Fruit fly (Drosophila melanogaster) whole organism, embryonic: ENCODE measurements around the gene GstD7.

Experiments
- Ada2b ChIP-seq: fragments of 200-800 bp; sonication (Bioruptor generic); IDR thresholded peaks from 2 replicates; pipeline ENCODE4 v1.3.6; 2022; ENCODE audit warnings: missing biosample characterization, missing genetic modification characterization
- Antp ChIP-seq: fragments of 200-800 bp; sonication (Bioruptor generic); optimal IDR thresholded peaks from 3 replicates; lab custom pipeline; 2016; ENCODE audit warnings: missing biosample characterization, missing genetic modification characterization
- Atf3 ChIP-seq: fragments of 200-800 bp; sonication (Bioruptor generic); optimal IDR thresholded peaks from 3 replicates; lab custom pipeline; 2016; ENCODE audit warnings: missing biosample characterization, missing genetic modification characterization
- B-H1 ChIP-seq: fragments of 200-800 bp; sonication (Bioruptor generic); IDR thresholded peaks from 3 replicates; pipeline ENCODE4 v1.3.6; 2022; ENCODE audit warnings: missing biosample characterization, missing genetic modification characterization
- B-H2 ChIP-seq: fragments of 200-800 bp; sonication (Bioruptor generic); optimal IDR thresholded peaks from 2 replicates; lab custom pipeline; 2018; ENCODE audit warnings: missing biosample characterization, mild to moderate bottlenecking, missing genetic modification characterization
- CG10321 ChIP-seq: fragments of 200-800 bp; sonication (Bioruptor generic); IDR thresholded peaks from 2 replicates; pipeline ENCODE4 v1.3.6; 2022; ENCODE audit warnings: missing biosample characterization, missing genetic modification characterization
- CG10431 ChIP-seq: fragments of 200-800 bp; sonication (Bioruptor generic); optimal IDR thresholded peaks from 3 replicates; lab custom pipeline; 2018; ENCODE audit warnings: missing biosample characterization, mild to moderate bottlenecking, missing genetic modification characterization
- CG10565 ChIP-seq: fragments of 200-800 bp; sonication (Bioruptor generic); optimal IDR thresholded peaks from 3 replicates; lab custom pipeline; 2016; ENCODE audit warnings: missing biosample characterization, mild to moderate bottlenecking, missing genetic modification characterization
- CG11456 ChIP-seq: fragments of 200-800 bp; sonication (Bioruptor generic); IDR thresholded peaks from 3 replicates; pipeline ENCODE4 v1.3.6; 2022; ENCODE audit warnings: missing biosample characterization, missing genetic modification characterization
- CG11696 ChIP-seq: fragments of 200-800 bp; sonication (Bioruptor generic); IDR thresholded peaks from 2 replicates; pipeline ENCODE4 v1.3.6; 2022; ENCODE audit warnings: missing biosample characterization, missing genetic modification characterization
- CG12104 ChIP-seq: fragments of 200-800 bp; sonication (Bioruptor generic); optimal IDR thresholded peaks from 3 replicates; lab custom pipeline; 2016; ENCODE audit warnings: missing biosample characterization, missing genetic modification characterization
- CG12942 ChIP-seq: fragments of 200-800 bp; sonication (Bioruptor generic); optimal IDR thresholded peaks from 3 replicates; lab custom pipeline; 2016; ENCODE audit warnings: missing biosample characterization, missing genetic modification characterization
- CG13287 ChIP-seq: fragments of 200-800 bp; sonication (Bioruptor generic); IDR thresholded peaks from 2 replicates; pipeline ENCODE4 v1.3.6; 2022; ENCODE audit warnings: missing biosample characterization, missing genetic modification characterization; ENCODE audit not compliant: partially characterized antibody
- CG15601 ChIP-seq: fragments of 200-800 bp; sonication (Bioruptor generic); optimal IDR thresholded peaks from 3 replicates; lab custom pipeline; 2019; ENCODE audit warnings: missing biosample characterization, mild to moderate bottlenecking, missing genetic modification characterization, moderate library complexity
- CG17328 ChIP-seq: fragments of 200-800 bp; sonication (Bioruptor generic); IDR thresholded peaks from 2 replicates; pipeline ENCODE4 v1.3.6; 2022; ENCODE audit warnings: missing biosample characterization, missing genetic modification characterization
- CG1832 ChIP-seq: fragments of 200-800 bp; sonication (Bioruptor generic); optimal IDR thresholded peaks from 2 replicates; lab custom pipeline; 2017; ENCODE audit warnings: missing biosample characterization, mild to moderate bottlenecking, missing genetic modification characterization, inconsistent platforms
- CG18476 ChIP-seq: fragments of 200-800 bp; sonication (Bioruptor generic); optimal IDR thresholded peaks from 2 replicates; lab custom pipeline; 2016; ENCODE audit warnings: missing biosample characterization, mild to moderate bottlenecking, missing genetic modification characterization
- CG18599 ChIP-seq: fragments of 200-800 bp; sonication (Bioruptor generic); optimal IDR thresholded peaks from 3 replicates; lab custom pipeline; 2017; ENCODE audit warnings: missing biosample characterization, missing genetic modification characterization, mild to moderate bottlenecking, moderate library complexity, missing genetic modification reagents
- CG2889 ChIP-seq: fragments of 200-800 bp; sonication (Bioruptor generic); IDR thresholded peaks from 3 replicates; pipeline ENCODE4 v1.3.6; 2022; ENCODE audit warnings: missing biosample characterization, missing genetic modification characterization
- CG32767 ChIP-seq: fragments of 200-800 bp; sonication (Bioruptor generic); IDR thresholded peaks from 2 replicates; pipeline ENCODE4 v1.3.6; 2022; ENCODE audit warnings: missing biosample characterization, missing genetic modification characterization
- CG3281 ChIP-seq: fragments of 200-800 bp; sonication (Bioruptor generic); optimal IDR thresholded peaks from 3 replicates; lab custom pipeline; 2017; ENCODE audit warnings: missing biosample characterization, mild to moderate bottlenecking, missing genetic modification characterization
- CG4424 ChIP-seq: fragments of 200-800 bp; sonication (Bioruptor generic); optimal IDR thresholded peaks from 3 replicates; lab custom pipeline; 2016; ENCODE audit warnings: missing biosample characterization, missing genetic modification characterization
- CG6689 ChIP-seq: fragments of 200-800 bp; sonication (Bioruptor generic); IDR thresholded peaks from 2 replicates; pipeline ENCODE4 v1.3.6; 2022; ENCODE audit warnings: missing biosample characterization, missing genetic modification characterization
- CG7271 ChIP-seq: fragments of 200-800 bp; sonication (Bioruptor generic); optimal IDR thresholded peaks from 2 replicates; lab custom pipeline; 2018; ENCODE audit warnings: missing biosample characterization, mild to moderate bottlenecking, missing genetic modification characterization, moderate library complexity
- CG7963 ChIP-seq: fragments of 200-800 bp; sonication (Bioruptor generic); IDR thresholded peaks from 3 replicates; pipeline ENCODE4 v1.3.6; 2022; ENCODE audit warnings: missing biosample characterization, missing genetic modification characterization; ENCODE audit not compliant: partially characterized antibody
- CG9437 ChIP-seq: fragments of 200-800 bp; sonication (Bioruptor generic); optimal IDR thresholded peaks from 2 replicates; lab custom pipeline; 2018; ENCODE audit warnings: missing biosample characterization, mild to moderate bottlenecking, missing genetic modification characterization
- CG9609 ChIP-seq: fragments of 200-800 bp; sonication (Bioruptor generic); optimal IDR thresholded peaks from 3 replicates; lab custom pipeline; 2016; ENCODE audit warnings: missing biosample characterization, missing genetic modification characterization
- D19B ChIP-seq: fragments of 200-800 bp; sonication (Bioruptor generic); optimal IDR thresholded peaks from 2 replicates; lab custom pipeline; 2017; ENCODE audit warnings: missing biosample characterization, mild to moderate bottlenecking, missing genetic modification characterization
- Deaf1 ChIP-seq: fragments of 200-800 bp; optimal IDR thresholded peaks from 3 replicates; lab custom pipeline; 2019; ENCODE audit warnings: missing biosample characterization, mild to moderate bottlenecking, missing genetic modification characterization, moderate library complexity
- HHEX ChIP-seq: fragments of 200-800 bp; sonication (Bioruptor generic); optimal IDR thresholded peaks from 3 replicates; lab custom pipeline; 2017; ENCODE audit warnings: missing biosample characterization, mild to moderate bottlenecking, missing genetic modification characterization, missing genetic modification reagents
- Hmr ChIP-seq: fragments of 200-800 bp; sonication (Bioruptor generic); optimal IDR thresholded peaks from 3 replicates; lab custom pipeline; 2017; ENCODE audit warnings: mild to moderate bottlenecking, missing biosample characterization, missing genetic modification reagents, missing genetic modification characterization
- Myb ChIP-seq: fragments of 200-800 bp; sonication (Bioruptor generic); optimal IDR thresholded peaks from 2 replicates; lab custom pipeline; 2016; ENCODE audit warnings: missing biosample characterization, missing genetic modification characterization
- NK7.1 ChIP-seq: fragments of 200-800 bp; sonication (Bioruptor generic); optimal IDR thresholded peaks from 3 replicates; lab custom pipeline; 2016; ENCODE audit warnings: missing biosample characterization, missing genetic modification characterization
- Oaz ChIP-seq: fragments of 200-800 bp; sonication (Bioruptor generic); IDR thresholded peaks from 2 replicates; pipeline ENCODE4 v1.3.6; 2022; ENCODE audit warnings: missing biosample characterization, missing genetic modification characterization
- Scr ChIP-seq: fragments of 200-800 bp; sonication (Bioruptor generic); IDR thresholded peaks from 2 replicates; pipeline ENCODE4 v1.3.6; 2022; ENCODE audit warnings: missing biosample characterization, missing genetic modification characterization; ENCODE audit not compliant: partially characterized antibody
- Spps ChIP-seq: fragments of 200-800 bp; sonication (Bioruptor generic); optimal IDR thresholded peaks from 2 replicates; lab custom pipeline; 2018; ENCODE audit warnings: missing biosample characterization, mild to moderate bottlenecking, missing genetic modification characterization
- TFAM ChIP-seq: fragments of 200-800 bp; sonication (Bioruptor generic); optimal IDR thresholded peaks from 2 replicates; lab custom pipeline; 2017; ENCODE audit warnings: missing biosample characterization, missing genetic modification characterization, inconsistent platforms
- Taf1 ChIP-seq: fragments of 200-800 bp; sonication (Bioruptor generic); IDR thresholded peaks from 2 replicates; pipeline ENCODE4 v1.3.6; 2022; ENCODE audit warnings: missing biosample characterization, missing genetic modification characterization
- ac ChIP-seq: fragments of 200-800 bp; sonication (Bioruptor generic); optimal IDR thresholded peaks from 3 replicates; lab custom pipeline; 2017; ENCODE audit warnings: missing biosample characterization, mild to moderate bottlenecking, missing genetic modification characterization
- bsh ChIP-seq, 2 experiments: fragments of 200-800 bp; sonication (Bioruptor generic); optimal IDR thresholded peaks; 2 replicates each; lab custom pipeline; 2017 to 2018; ENCODE audit warnings: mild to moderate bottlenecking in 2 of 2, missing biosample characterization in 2 of 2, missing genetic modification characterization in 2 of 2, moderate library complexity in 1 of 2
- corto ChIP-seq: fragments of 200-800 bp; sonication (Bioruptor generic); optimal IDR thresholded peaks from 2 replicates; lab custom pipeline; 2016; ENCODE audit warnings: missing biosample characterization, mild to moderate bottlenecking, missing genetic modification characterization, moderate library complexity
- esg ChIP-seq: fragments of 200-800 bp; sonication (Bioruptor generic); conservative IDR thresholded peaks from 2 replicates; pipeline ENCODE4 v1.3.6; 2022; ENCODE audit warnings: missing biosample characterization, missing genetic modification characterization
- gem ChIP-seq: fragments of 200-800 bp; sonication (Bioruptor generic); optimal IDR thresholded peaks from 2 replicates; lab custom pipeline; 2019; ENCODE audit warnings: missing biosample characterization, mild to moderate bottlenecking, missing genetic modification characterization, moderate library complexity
- gro ChIP-seq: fragments of 200-800 bp; sonication (Bioruptor generic); optimal IDR thresholded peaks from 2 replicates; lab custom pipeline; 2016; ENCODE audit warnings: missing biosample characterization, missing genetic modification characterization
- mirr ChIP-seq: fragments of 200-800 bp; sonication (Bioruptor generic); optimal IDR thresholded peaks from 3 replicates; lab custom pipeline; 2018; ENCODE audit warnings: missing biosample characterization, mild to moderate bottlenecking, missing genetic modification characterization
- org-1 ChIP-seq: fragments of 200-800 bp; sonication (Bioruptor generic); optimal IDR thresholded peaks from 2 replicates; lab custom pipeline; 2017; ENCODE audit warnings: missing biosample characterization, missing genetic modification characterization
- pfk ChIP-seq: fragments of 200-800 bp; sonication (Bioruptor generic); optimal IDR thresholded peaks from 2 replicates; lab custom pipeline; 2018; ENCODE audit warnings: missing biosample characterization, mild to moderate bottlenecking, missing genetic modification characterization, moderate library complexity
- sens ChIP-seq: fragments of 200-800 bp; sonication (Bioruptor generic); peaks from one replicate; lab custom pipeline; 2016; ENCODE audit warnings: missing biosample characterization, missing genetic modification characterization
- slbo ChIP-seq: fragments of 200-800 bp; sonication (Bioruptor generic); IDR thresholded peaks from 2 replicates; pipeline ENCODE4 v1.3.6; 2022; ENCODE audit warnings: missing biosample characterization, missing genetic modification characterization
- unpg ChIP-seq: fragments of 200-800 bp; sonication (Bioruptor generic); optimal IDR thresholded peaks from 3 replicates; lab custom pipeline; 2018; ENCODE audit warnings: missing biosample characterization, mild to moderate bottlenecking, missing genetic modification characterization, moderate library complexity
- zen2 ChIP-seq: fragments of 200-800 bp; sonication (Bioruptor generic); IDR thresholded peaks from 3 replicates; pipeline ENCODE4 v1.3.6; 2022; ENCODE audit warnings: missing biosample characterization, missing genetic modification characterization; ENCODE audit not compliant: partially characterized antibody

Gene GstD7

DNA sequence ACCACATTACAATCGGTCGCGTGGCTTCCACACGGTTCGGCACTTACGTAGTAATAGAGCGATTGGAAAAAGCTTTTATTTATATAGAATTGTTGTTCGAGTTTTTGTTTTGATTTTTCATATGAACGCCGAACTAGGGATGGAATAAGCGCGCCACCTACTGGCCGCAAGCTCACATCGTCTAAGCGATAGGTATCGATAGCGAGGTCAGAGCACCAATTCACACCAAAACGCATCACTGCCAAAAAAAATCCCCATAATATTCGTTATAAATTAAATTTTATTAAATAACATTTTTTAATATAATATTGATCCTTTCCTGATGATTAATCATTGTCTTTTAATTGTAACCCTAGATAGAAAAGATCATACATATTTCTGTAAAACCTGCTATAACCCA lies 27.8 kb upstream of the GstD7 start, which contains the start of gene CG10038 (continued):
- TF ChIP-seq mirr (GFP tag; lab: Kevin White, UChicago): no peak
- TF ChIP-seq CG10565 (GFP tag; lab: Kevin White, UChicago): no peak
- TF ChIP-seq sens (GFP tag; lab: Kevin White, UChicago): peak; percentile 77
- no peak for TF ChIP-seq org-1 (GFP tag; lab: Kevin White, UChicago)
- TF ChIP-seq NK7.1 (GFP tag; lab: Kevin White, UChicago): no peak
- no peak for TF ChIP-seq pfk (GFP tag; lab: Kevin White, UChicago)
- TF ChIP-seq Antp (GFP tag; lab: Kevin White, UChicago): peak; percentile 29
- no peak for TF ChIP-seq CG3281 (GFP tag; lab: Kevin White, UChicago)
- TF ChIP-seq CG7963 (GFP tag; lab: Robert Waterston, UW): peak; percentile 86
- no peak for TF ChIP-seq B-H2 (GFP tag; lab: Kevin White, UChicago)
- TF ChIP-seq corto (GFP tag; lab: Kevin White, UChicago): no peak
- TF ChIP-seq Deaf1: no peak
- TF ChIP-seq gem (tag; lab: Kevin White, UChicago): no peak
- TF ChIP-seq zen2: peak; percentile 79; the same call in 2 of the 3 replicates
- no peak for TF ChIP-seq CG10321 (GFP tag; lab: Robert Waterston, UW)
- TF ChIP-seq HHEX: no peak
- TF ChIP-seq CG7271 (tag; lab: Kevin White, UChicago): no peak
- peak; percentile 54 for TF ChIP-seq Hmr (GFP tag; lab: Kevin White, UChicago)
- no peak for TF ChIP-seq esg (GFP tag; lab: Robert Waterston, UW)
- peak; percentile 67; the same call in 1 of the 2 replicates for TF ChIP-seq slbo (GFP tag; lab: Robert Waterston, UW)
- peak; percentile 83 for TF ChIP-seq Myb (GFP tag; lab: Kevin White, UChicago)
- no peak for TF ChIP-seq CG2889 (GFP tag; lab: Robert Waterston, UW)
- peak; percentile 41 for TF ChIP-seq CG15601 (tag; lab: Kevin White, UChicago)
- TF ChIP-seq CG11696 (GFP tag; lab: Robert Waterston, UW): no peak
- no peak for TF ChIP-seq CG9437 (GFP tag; lab: Kevin White, UChicago)
- TF ChIP-seq B-H1: no peak
- TF ChIP-seq Scr (GFP tag; lab: Robert Waterston, UW): peak; percentile 93
- no peak for TF ChIP-seq ac (GFP tag; lab: Kevin White, UChicago)
- TF ChIP-seq CG12942 (GFP tag; lab: Kevin White, UChicago): peak; percentile 21
- peak; percentile 36 for TF ChIP-seq CG4424 (GFP tag; lab: Kevin White, UChicago)
- TF ChIP-seq CG32767: no peak
- TF ChIP-seq CG1832: no peak
- TF ChIP-seq Ada2b (GFP tag; lab: Robert Waterston, UW): no peak
- TF ChIP-seq D19B (GFP tag; lab: Kevin White, UChicago): no peak
- TF ChIP-seq CG9609 (GFP tag; lab: Kevin White, UChicago): no peak
- TF ChIP-seq CG11456 (GFP tag; lab: Robert Waterston, UW): peak; percentile 72
- TF ChIP-seq Spps (tag; lab: Kevin White, UChicago): no peak
- no peak for TF ChIP-seq Atf3 (GFP tag; lab: Kevin White, UChicago)
- no peak for TF ChIP-seq CG18476
- no peak; the same call in 1 of the 2 replicates for TF ChIP-seq CG17328 (GFP tag; lab: Robert Waterston, UW)
- TF ChIP-seq CG6689 (GFP tag; lab: Robert Waterston, UW): no peak
- TF ChIP-seq CG13287 (GFP tag; lab: Robert Waterston, UW): peak; percentile 97
- TF ChIP-seq Taf1 (GFP tag; lab: Robert Waterston, UW): no peak
- peak in 1 of 2 experiments; percentile 31 for TF ChIP-seq bsh (GFP tag; optimal IDR thresholded peaks at IDR 0.05; lab: Kevin White, UChicago)
- TF ChIP-seq TFAM (GFP tag; lab: Kevin White, UChicago): no peak
- no peak for TF ChIP-seq CG18599 (GFP tag; lab: Kevin White, UChicago)
- TF ChIP-seq CG10431: no peak
- no peak for TF ChIP-seq CG12104 (GFP tag; lab: Kevin White, UChicago)
- no peak for TF ChIP-seq gro (GFP tag; lab: Kevin White, UChicago)
- TF ChIP-seq unpg: peak; percentile 15
- no peak for TF ChIP-seq Oaz (GFP tag; lab: Robert Waterston, UW)
